Fruit fly (Drosophila melanogaster): ENCODE data around the gene CG42369.

Gene CG42369

DNA sequence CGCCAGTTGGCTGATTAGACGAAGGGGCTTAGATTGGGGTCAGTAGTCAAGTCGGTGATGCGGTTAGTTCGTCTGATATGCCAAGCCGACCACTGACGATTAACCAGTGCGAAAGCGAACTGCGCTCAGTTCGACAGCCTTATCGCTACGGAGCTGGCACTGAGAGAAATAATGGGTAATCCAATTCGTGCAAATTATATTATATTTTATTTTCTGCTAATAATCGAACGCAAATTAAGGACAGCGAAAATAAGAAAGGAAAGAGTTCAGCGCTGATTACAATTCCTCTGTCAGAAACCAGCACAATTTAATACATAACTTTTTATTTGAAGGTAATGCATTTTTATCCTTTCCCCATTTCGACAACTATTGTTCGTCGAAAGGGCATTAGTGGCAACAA is at the start of gene CG42369:
Gene CG42369 (minus strand): TSS at position 101 of the 400 bp plus-strand sequence.
- TF ChIP-seq CG17801 (GFP tag; optimal IDR thresholded peaks at IDR 0.05; ENCODE audit: partially characterized antibody): no peak

DNA sequence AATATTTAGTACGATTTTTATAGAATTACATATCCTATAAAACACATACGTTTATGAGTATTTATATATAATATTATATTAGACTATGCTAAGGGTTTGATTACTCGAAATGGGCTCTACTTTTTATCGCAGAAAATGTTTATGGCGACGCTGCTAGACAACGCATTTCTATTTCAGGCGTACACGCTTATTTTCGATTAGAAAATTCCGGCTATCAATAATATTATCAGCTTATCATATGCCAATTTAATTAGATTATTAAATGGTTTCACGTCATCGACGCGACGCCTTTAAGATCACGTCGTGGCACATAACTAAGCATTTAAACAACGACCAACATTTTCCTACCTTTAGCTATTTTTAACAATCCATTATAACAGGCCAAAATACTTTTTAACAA is 29.3 kb upstream of the CG42369 start:
- TF ChIP-seq CG17801 (GFP tag; optimal IDR thresholded peaks at IDR 0.05; ENCODE audit: partially characterized antibody): no peak

DNA sequence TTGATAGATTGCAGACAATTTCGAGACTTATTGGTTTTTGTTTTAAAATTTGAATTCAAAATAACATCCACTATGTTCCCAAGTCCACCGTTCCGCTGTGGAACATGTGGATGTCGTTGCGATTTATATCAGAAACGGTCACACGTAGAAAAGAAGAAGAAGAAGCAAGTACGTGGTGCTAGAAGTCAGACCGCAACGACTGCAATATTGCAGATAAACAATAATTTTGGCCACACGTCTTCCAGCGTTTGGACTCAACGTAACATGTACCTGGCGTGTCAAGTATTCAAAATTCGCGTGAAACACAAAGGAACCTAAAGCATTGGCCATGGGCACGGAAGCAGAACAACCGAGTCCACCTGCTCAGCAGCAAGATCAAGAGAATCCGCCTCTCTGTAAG is 27.1 kb upstream of the CG42369 start, which contains the start of gene Fic:
Gene Fic (plus strand): TSS at position 139 of the 400 bp plus-strand sequence.
- TF ChIP-seq CG17801 (GFP tag; optimal IDR thresholded peaks at IDR 0.05; ENCODE audit: partially characterized antibody): peak; percentile 36

DNA sequence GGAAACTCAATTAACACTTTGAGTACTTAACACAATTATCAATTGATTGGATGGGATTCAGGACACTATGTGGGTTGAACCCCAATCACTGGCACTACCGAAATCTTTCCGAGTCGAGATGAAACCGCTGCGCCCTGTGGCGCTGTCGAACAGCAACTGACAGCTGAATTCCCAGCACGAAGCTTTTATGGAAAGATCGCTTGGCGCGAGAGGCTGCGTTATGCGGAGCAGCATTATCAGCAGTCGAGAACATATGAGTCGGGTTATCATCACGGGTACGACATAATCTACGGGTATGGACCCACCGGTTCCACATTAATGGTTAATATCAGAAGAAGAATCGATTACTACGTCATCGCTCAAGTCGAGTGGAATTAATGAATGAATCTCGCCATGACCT is 26.1 kb upstream of the CG42369 start, which contains the start of gene Tig:
Gene Tig (minus strand): TSS at position 163 of the 400 bp plus-strand sequence.
- no peak for TF ChIP-seq CG17801 (GFP tag; optimal IDR thresholded peaks at IDR 0.05; ENCODE audit: partially characterized antibody)

DNA sequence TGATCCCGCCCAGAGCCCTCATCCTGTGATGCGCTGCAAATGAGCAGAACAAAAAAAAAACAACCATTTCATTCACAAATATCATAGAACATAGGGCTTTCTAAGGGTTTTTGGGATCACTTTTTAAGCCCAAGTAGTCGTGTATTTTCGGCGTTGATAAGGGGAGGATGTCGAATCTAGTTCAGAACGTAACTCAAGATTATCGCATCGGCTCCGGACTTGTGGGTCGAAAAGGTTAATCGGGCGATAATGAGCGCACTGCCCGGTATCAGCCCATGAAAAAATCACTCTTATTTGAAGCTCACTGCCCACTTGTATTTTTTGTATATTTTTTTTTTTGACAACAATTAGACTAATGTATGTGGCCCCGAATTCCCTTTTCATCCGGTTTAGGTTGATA is 25.4 kb upstream of the CG42369 start:
- TF ChIP-seq CG17801 (GFP tag; optimal IDR thresholded peaks at IDR 0.05; ENCODE audit: partially characterized antibody): no peak

DNA sequence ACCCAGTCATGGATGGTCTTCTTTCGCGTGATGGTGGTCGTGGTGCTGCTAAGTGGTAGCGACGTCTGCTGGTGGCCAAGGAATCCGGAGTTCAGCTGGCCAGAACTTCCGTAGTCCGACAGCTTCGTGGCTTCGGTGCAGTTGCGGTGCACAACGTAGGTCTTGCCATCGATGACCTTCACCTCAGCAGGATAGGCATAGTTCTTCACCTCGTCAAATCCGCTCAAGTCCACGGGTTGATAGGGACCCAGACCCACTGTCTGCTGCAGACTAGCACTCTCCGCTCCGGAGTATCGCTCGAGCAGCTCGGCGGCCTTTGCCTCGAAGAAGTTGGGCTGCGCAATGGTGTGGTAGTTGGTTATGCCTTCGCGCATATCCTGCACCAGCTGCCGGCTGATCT is 24.4 kb upstream of the CG42369 start:
- no peak for TF ChIP-seq CG17801 (GFP tag; optimal IDR thresholded peaks at IDR 0.05; ENCODE audit: partially characterized antibody)

DNA sequence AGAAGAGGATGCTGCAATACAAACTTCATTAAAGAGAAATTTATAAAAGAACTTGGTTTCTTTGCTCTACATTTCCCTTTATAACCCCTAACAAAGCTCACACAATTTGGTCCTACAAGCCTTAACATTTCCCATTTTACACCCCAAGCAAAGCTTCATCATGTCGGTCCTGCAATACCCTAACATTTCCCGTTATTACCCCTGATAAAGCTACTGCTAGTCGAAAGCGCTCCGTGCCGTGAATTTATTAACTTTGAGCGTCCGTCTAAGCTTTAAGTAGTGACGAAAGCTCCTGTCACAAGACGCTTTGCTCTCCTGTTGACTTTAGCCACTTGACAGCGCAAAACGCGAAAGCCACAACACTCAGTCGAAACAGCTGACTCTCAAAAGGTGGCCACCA is 14.9 kb upstream of the CG42369 start, which contains the start of gene CG13982:
Gene CG13982 (plus strand): TSS at position 363 of the 400 bp plus-strand sequence.
- TF ChIP-seq CG17801 (GFP tag; optimal IDR thresholded peaks at IDR 0.05; ENCODE audit: partially characterized antibody): no peak

DNA sequence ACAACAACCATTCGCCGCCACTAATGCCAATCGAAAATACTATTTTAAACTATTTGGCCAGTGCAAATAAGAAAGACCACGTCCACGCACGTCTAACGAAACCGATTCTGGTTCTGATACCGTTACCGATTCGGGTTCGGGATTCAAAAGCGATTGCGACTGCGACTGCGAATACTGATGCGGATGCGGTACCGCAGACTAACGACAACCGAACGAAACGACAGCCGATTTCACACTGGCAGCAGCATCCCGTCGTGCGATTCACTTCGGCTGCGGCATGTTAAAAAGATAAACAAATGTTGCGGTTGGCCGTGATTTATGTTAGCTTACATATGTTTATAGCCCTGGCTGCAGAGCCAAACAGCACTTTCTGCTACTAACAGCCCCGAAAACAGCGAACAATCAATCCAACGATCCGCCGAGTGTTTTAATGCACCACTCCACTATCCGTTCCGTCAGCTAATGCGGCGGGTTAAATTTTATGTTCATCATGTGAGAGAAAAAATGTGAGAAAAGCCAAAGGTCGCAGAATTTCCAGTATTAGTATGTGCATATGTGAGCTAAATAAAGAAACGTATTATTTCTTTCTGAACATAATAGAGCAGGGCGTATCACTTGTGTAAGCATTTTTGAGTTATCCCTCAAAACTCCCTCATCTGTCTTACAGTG is 14.2 kb upstream of the CG42369 start, which contains the start of gene DIP-epsilon:
Gene DIP-epsilon (minus strand): TSS at position 238 of the 669 bp plus-strand sequence.
- TF ChIP-seq CG17801 (GFP tag; optimal IDR thresholded peaks at IDR 0.05; ENCODE audit: partially characterized antibody): no peak

DNA sequence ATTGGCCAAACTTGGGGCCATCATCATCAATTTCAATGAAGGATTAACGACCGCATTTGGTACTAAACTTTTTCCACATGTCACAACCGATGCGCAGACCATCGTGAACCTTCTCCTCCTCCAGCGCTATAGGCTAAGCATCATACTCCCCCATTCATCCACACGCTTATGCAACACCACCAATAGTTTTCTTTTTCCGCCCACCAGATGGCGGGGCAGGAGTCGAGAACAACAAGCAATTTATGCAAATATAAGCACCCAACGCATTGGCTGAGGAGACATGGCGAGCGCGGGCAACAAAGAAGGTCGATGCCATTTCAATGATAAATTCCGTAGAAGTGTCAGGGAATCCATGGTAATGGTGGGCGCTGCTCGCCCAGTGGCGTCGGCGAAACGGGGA is 5.6 kb downstream of the CG42369 start:
- TF ChIP-seq CG17801 (GFP tag; optimal IDR thresholded peaks at IDR 0.05; ENCODE audit: partially characterized antibody): no peak

DNA sequence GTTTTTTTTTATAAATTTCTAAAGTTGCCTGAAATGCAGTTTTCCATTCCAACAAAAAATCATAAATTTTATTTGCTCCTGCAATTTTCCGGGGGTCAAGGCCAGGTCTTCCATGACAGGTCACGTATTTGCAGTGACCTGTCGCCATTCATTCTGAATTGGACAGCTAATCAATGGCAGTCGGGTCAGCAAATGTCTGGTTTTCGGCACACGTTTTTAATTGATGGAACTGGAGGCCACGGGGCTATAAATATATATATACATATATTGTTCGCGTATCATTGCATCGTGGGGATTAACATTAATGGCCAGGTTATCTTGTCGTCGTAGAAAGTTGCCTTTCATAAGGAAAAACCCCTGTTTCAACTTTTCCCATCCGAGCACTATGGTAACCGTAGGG is 10.0 kb downstream of the CG42369 start:
- TF ChIP-seq CG17801 (GFP tag; optimal IDR thresholded peaks at IDR 0.05; ENCODE audit: partially characterized antibody): no peak

DNA sequence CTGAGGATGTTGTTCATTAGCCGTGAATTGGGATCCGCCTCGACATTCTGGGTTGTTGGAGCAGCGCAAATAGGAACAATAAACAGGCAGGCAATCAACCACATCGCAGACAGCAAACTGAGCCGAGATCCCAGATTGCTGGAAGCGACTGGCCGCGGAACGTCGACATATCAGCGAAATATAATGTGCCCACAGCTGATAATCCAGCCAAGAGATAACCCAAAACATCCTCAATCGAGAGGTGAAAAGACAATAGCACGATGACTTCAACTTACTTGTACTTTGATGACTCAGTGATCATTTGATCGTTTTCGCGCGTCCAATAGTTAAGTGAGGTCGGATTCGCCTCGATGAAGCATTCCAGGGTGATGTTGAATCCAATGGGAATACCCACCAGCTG is 11.6 kb downstream of the CG42369 start, which contains the start of gene Nepl6:
Gene Nepl6 (minus strand): TSS at position 104 of the 400 bp plus-strand sequence.
- TF ChIP-seq CG17801 (GFP tag; optimal IDR thresholded peaks at IDR 0.05; ENCODE audit: partially characterized antibody): no peak

DNA sequence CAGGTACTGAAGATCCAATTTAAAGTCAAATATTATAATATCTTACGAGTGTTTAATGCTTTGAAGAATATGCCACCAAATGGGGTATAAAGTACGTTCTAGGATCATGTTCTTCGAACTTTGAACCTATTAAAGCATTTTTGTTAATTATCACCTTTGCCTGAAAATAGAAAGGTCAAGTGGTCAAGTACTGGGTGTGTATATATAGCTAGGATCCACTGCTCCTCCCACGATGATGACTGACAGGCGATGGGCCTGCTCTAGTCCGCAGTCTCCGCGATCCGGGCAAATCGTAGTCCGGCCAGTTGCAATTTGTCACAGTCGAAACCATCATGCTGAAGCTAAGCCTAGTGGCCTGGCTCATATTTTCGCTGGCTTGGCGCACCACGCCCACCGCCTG is 16.1 kb downstream of the CG42369 start, which contains the start of gene Nepl5:
Gene Nepl5 (plus strand): TSS at position 301 of the 400 bp plus-strand sequence.
- TF ChIP-seq CG17801 (GFP tag; optimal IDR thresholded peaks at IDR 0.05; ENCODE audit: partially characterized antibody): no peak

DNA sequence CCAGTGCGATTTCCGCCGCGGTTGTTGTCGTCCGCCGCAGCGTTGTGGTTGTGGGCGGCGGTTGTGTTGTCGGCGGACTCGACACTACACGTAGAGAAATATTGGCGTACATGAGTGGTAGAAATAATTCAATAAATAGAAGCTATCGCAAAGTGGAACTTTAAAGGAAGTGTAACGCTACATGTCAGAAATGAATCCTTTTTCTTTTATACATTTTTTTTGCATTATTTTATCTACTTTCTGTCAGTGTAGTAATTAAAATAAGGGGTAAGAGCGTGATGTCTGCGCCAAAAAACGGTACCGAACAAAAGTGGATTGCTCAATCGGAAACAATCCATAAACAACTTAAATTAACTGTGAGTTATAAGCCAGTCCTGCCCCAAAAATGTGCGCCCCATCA is 17.9 kb downstream of the CG42369 start:
- no peak for TF ChIP-seq CG17801 (GFP tag; optimal IDR thresholded peaks at IDR 0.05; ENCODE audit: partially characterized antibody)

DNA sequence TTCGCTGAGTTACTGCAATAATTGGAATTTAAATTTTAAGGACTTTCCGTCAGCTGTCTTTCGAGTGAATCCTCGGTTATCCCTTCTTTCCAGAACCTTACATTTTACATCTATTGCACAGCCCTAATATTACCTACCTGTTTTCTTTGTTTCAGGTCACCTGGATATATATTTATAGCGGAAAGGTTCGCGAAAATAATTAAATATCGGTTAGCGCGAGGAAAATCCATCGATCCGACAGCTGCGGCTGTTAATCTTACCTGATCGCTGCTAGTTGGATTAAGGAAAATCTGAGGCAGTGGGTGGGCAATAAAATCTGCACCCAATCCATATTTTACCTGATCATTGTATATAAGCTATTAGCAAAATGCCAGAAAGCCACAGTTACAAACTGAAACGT is 23.9 kb downstream of the CG42369 start:
- no peak for TF ChIP-seq CG17801 (GFP tag; optimal IDR thresholded peaks at IDR 0.05; ENCODE audit: partially characterized antibody)

DNA sequence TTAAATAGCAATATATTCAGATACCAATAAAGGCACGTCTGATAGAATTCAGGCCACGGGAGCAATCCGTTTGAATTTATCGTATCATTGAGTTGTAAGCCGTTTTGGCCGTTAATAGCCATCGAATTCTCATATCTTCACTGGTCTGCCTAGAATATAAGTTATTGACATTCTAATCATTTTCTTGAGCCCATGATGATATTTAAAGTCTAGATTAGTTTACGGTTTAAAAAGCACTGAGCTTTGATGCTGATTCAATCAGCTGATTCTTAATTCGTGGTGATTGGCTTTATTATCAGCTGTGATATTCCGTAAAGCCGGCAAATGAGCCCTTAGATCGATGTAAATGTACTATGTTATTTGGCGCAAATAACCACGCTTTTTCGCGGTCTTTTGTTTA is 25.0 kb downstream of the CG42369 start, which contains the start of gene slam:
Gene slam (plus strand): TSS at position 301 of the 400 bp plus-strand sequence.
- no peak for TF ChIP-seq CG17801 (GFP tag; optimal IDR thresholded peaks at IDR 0.05; ENCODE audit: partially characterized antibody)

DNA sequence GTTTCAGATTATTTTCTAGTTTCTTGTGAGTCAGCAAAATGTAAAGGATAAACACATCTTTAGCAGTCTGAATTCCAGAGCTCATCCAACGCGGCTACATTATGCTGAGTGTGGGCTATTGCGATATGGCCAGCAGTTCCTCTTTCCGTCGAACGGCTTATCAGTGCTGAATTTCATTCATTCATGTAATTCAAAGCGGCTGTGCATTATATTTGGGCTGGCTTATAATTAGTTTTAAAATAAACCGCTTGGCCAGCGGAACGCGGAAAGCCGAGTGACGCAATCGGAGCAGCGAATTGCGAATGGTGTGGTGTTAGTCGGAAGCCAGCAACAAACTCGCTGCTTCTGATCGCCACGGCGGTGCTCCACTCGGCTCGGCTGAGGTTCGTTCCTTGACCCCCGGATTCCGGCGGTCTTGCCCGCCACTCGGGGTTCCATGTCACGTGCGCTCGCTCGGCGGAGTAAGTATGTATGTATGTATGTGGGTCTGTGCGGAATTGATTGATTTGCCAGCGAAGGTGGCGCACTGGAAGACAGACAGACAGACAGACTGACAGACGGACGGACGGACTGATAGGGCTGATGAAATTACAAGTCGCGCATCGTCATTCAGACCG is 25.9 kb downstream of the CG42369 start:
- no peak for TF ChIP-seq CG17801 (GFP tag; optimal IDR thresholded peaks at IDR 0.05; ENCODE audit: partially characterized antibody)
